Worm (Caenorhabditis elegans) whole organism, young adult: ENCODE data around the gene C56A3.8.

Experiments used
- ama-1 ChIP-seq, 3 experiments: fragments of 150-350 bp in 1 of 3; sonication (generic microtip) in 2 of 3; optimal IDR thresholded peaks; 2 replicates each; lab custom pipeline; 2014 to 2018; ENCODE audit warnings: missing biosample characterization in 2 of 3, missing genetic modification characterization in 2 of 3, missing genetic modification reagents in 2 of 3
- sea-2 ChIP-seq: fragments of 200-800 bp; sonication (Bioruptor generic); IDR thresholded peaks from 2 replicates; pipeline ENCODE4 v1.3.6; 2022; ENCODE audit warnings: missing genetic modification characterization, missing compliant biosample characterization
- ztf-26 ChIP-seq: sonication (generic microtip); optimal IDR thresholded peaks from 2 replicates; lab custom pipeline; 2017; ENCODE audit warnings: missing genetic modification characterization, missing compliant biosample characterization

- TF ChIP-seq ztf-26 (tag; lab: Kevin White, UChicago) (no peak), sea-2 (GFP tag; lab: Robert Waterston, UW) (no peak), ama-1 (optimal IDR thresholded peaks at IDR 0.05; lab: Kevin White, UChicago) (no peak), ama-1 (GFP tag; optimal IDR thresholded peaks at IDR 0.05; lab: Kevin White, UChicago) (no peak)
These were observed 15.8 kb downstream of the C56A3.8 start for ce11 chrV:13575866-13576265.
